Worm (Caenorhabditis elegans) whole organism, late embryonic: ENCODE measurements around the gene lpr-4.

Experiments
- C08G9.2 ChIP-seq: sonication (generic microtip); optimal IDR thresholded peaks from 2 replicates; lab custom pipeline; 2016; ENCODE audit warnings: mild to moderate bottlenecking, missing genetic modification characterization, moderate library complexity, missing compliant biosample characterization
- F13H6.1 ChIP-seq: sonication (generic microtip); optimal IDR thresholded peaks from 2 replicates; lab custom pipeline; 2016; ENCODE audit warnings: missing genetic modification characterization, missing compliant biosample characterization
- K02D7.2 ChIP-seq: sonication (generic microtip); optimal IDR thresholded peaks from 2 replicates; lab custom pipeline; 2017; ENCODE audit warnings: mild to moderate bottlenecking, missing genetic modification characterization, missing compliant biosample characterization
- K09A11.1 ChIP-seq: sonication (generic microtip); optimal IDR thresholded peaks from 2 replicates; lab custom pipeline; 2017; ENCODE audit warnings: antibody characterized with exemption, mild to moderate bottlenecking, missing genetic modification characterization, missing compliant biosample characterization; ENCODE audit not compliant: insufficient read depth
- Y22D7AL.16 ChIP-seq: sonication (generic microtip); optimal IDR thresholded peaks from 2 replicates; lab custom pipeline; 2016; ENCODE audit warnings: missing genetic modification characterization, missing compliant biosample characterization
- ahr-1 ChIP-seq: sonication (generic microtip); optimal IDR thresholded peaks from 2 replicates; lab custom pipeline; 2016; ENCODE audit warnings: missing genetic modification characterization, missing compliant biosample characterization
- ama-1 ChIP-seq: fragments of 150-350 bp; optimal IDR thresholded peaks from 2 replicates; lab custom pipeline; 2014
- ceh-14 ChIP-seq: sonication (generic microtip); optimal IDR thresholded peaks from 2 replicates; lab custom pipeline; 2016; ENCODE audit warnings: missing genotype, missing genetic modification characterization, missing compliant biosample characterization
- ceh-19 ChIP-seq: fragments of 200-800 bp; sonication (Bioruptor generic); optimal IDR thresholded peaks from 2 replicates; lab custom pipeline; 2018; ENCODE audit warnings: mild to moderate bottlenecking, missing genetic modification characterization, missing compliant biosample characterization
- ceh-22 ChIP-seq: sonication (generic microtip); optimal IDR thresholded peaks from 2 replicates; lab custom pipeline; 2017; ENCODE audit warnings: missing biosample characterization, missing genetic modification characterization
- ceh-24 ChIP-seq: sonication (generic microtip); optimal IDR thresholded peaks from 2 replicates; lab custom pipeline; 2016; ENCODE audit warnings: mild to moderate bottlenecking, missing genetic modification characterization, missing compliant biosample characterization
- ceh-30 ChIP-seq: fragments of 150-350 bp; optimal IDR thresholded peaks from 2 replicates; lab custom pipeline; 2014; ENCODE audit warnings: missing biosample characterization, missing genetic modification characterization
- ceh-31 ChIP-seq: sonication (generic microtip); optimal IDR thresholded peaks from 2 replicates; lab custom pipeline; 2016; ENCODE audit warnings: missing genetic modification characterization, missing compliant biosample characterization
- ceh-48 ChIP-seq: sonication (generic microtip); optimal IDR thresholded peaks from 2 replicates; lab custom pipeline; 2016; ENCODE audit warnings: missing genetic modification characterization, inconsistent platforms, missing compliant biosample characterization
- ceh-6 ChIP-seq: fragments of 200-800 bp; sonication (Bioruptor generic); optimal IDR thresholded peaks from 2 replicates; lab custom pipeline; 2018; ENCODE audit warnings: mild to moderate bottlenecking, missing genetic modification characterization, missing compliant biosample characterization
- dmd-4 ChIP-seq: sonication (generic microtip); optimal IDR thresholded peaks from 2 replicates; lab custom pipeline; 2016; ENCODE audit warnings: borderline replicate concordance, missing genetic modification characterization, missing compliant biosample characterization
- ets-4 ChIP-seq: sonication (generic microtip); optimal IDR thresholded peaks from 2 replicates; lab custom pipeline; 2016; ENCODE audit warnings: missing genetic modification characterization, missing compliant biosample characterization
- fax-1 ChIP-seq: sonication (generic microtip); optimal IDR thresholded peaks from 2 replicates; lab custom pipeline; 2016; ENCODE audit warnings: missing genotype, missing genetic modification characterization, missing compliant biosample characterization
- fkh-6 ChIP-seq: sonication (generic microtip); optimal IDR thresholded peaks from 2 replicates; lab custom pipeline; 2016; ENCODE audit warnings: missing genetic modification characterization, missing compliant biosample characterization
- hlh-15 ChIP-seq: sonication (generic microtip); optimal IDR thresholded peaks from 2 replicates; lab custom pipeline; 2016; ENCODE audit warnings: missing genetic modification characterization, missing compliant biosample characterization
- hlh-6 ChIP-seq: sonication (generic microtip); optimal IDR thresholded peaks from 2 replicates; lab custom pipeline; 2016; ENCODE audit warnings: missing genotype, missing genetic modification characterization, missing compliant biosample characterization
- hlh-8 ChIP-seq: sonication (generic microtip); optimal IDR thresholded peaks from 2 replicates; lab custom pipeline; 2016; ENCODE audit warnings: missing genotype, missing genetic modification characterization, missing compliant biosample characterization
- lin-11 ChIP-seq: fragments of 200-800 bp; sonication (Bioruptor generic); optimal IDR thresholded peaks from 2 replicates; lab custom pipeline; 2018; ENCODE audit warnings: mild to moderate bottlenecking, missing genetic modification characterization, missing compliant biosample characterization
- nfya-1 ChIP-seq: sonication (generic microtip); optimal IDR thresholded peaks from 2 replicates; lab custom pipeline; 2017; ENCODE audit warnings: missing genetic modification characterization, mild to moderate bottlenecking, missing compliant biosample characterization, antibody characterized with exemption, moderate library complexity
- nhr-11 ChIP-seq: fragments of 150-350 bp; optimal IDR thresholded peaks from 2 replicates; lab custom pipeline; 2014; ENCODE audit warnings: missing biosample characterization, missing genetic modification characterization
- nhr-232 ChIP-seq: sonication (generic microtip); optimal IDR thresholded peaks from 2 replicates; lab custom pipeline; 2016; ENCODE audit warnings: missing genetic modification characterization, missing compliant biosample characterization
- npax-4 ChIP-seq: sonication (generic microtip); optimal IDR thresholded peaks from 2 replicates; lab custom pipeline; 2016; ENCODE audit warnings: missing genetic modification characterization, missing compliant biosample characterization
- odd-2 ChIP-seq: sonication (generic microtip); optimal IDR thresholded peaks from 2 replicates; lab custom pipeline; 2017; ENCODE audit warnings: antibody characterized with exemption, mild to moderate bottlenecking, missing genetic modification characterization, missing compliant biosample characterization
- pax-1 ChIP-seq: fragments of 150-350 bp; optimal IDR thresholded peaks from 2 replicates; lab custom pipeline; 2014; ENCODE audit warnings: missing biosample characterization, missing genetic modification characterization
- pha-4 ChIP-seq: fragments of 150-350 bp; optimal IDR thresholded peaks from 2 replicates; lab custom pipeline; 2018; ENCODE audit warnings: missing biosample characterization, missing genetic modification reagents, missing genetic modification characterization
- pros-1 ChIP-seq: fragments of 150-350 bp; optimal IDR thresholded peaks from 2 replicates; lab custom pipeline; 2014; ENCODE audit warnings: missing biosample characterization, missing genetic modification reagents, missing genetic modification characterization
- rnt-1 ChIP-seq: sonication (generic microtip); optimal IDR thresholded peaks from 2 replicates; lab custom pipeline; 2016; ENCODE audit warnings: missing genetic modification characterization, missing compliant biosample characterization
- sdc-2 ChIP-seq: sonication (generic microtip); optimal IDR thresholded peaks from 2 replicates; lab custom pipeline; 2016; ENCODE audit warnings: missing genotype, missing genetic modification characterization, missing compliant biosample characterization
- syd-9 ChIP-seq: sonication (generic microtip); optimal IDR thresholded peaks from 2 replicates; lab custom pipeline; 2016; ENCODE audit warnings: mild to moderate bottlenecking, missing genetic modification characterization, moderate library complexity, missing compliant biosample characterization
- tbx-2 ChIP-seq: sonication (generic microtip); optimal IDR thresholded peaks from 2 replicates; lab custom pipeline; 2016; ENCODE audit warnings: missing genetic modification characterization, missing compliant biosample characterization
- ttx-3 ChIP-seq: sonication (generic microtip); optimal IDR thresholded peaks from 2 replicates; lab custom pipeline; 2016; ENCODE audit warnings: missing genetic modification reagents, missing genetic modification characterization, missing compliant biosample characterization
- unc-55 ChIP-seq: sonication (generic microtip); optimal IDR thresholded peaks from 2 replicates; lab custom pipeline; 2017; ENCODE audit warnings: missing biosample characterization, missing genetic modification reagents, missing genetic modification characterization
- ztf-16 ChIP-seq: sonication (generic microtip); optimal IDR thresholded peaks from 2 replicates; lab custom pipeline; 2017; ENCODE audit warnings: missing genetic modification characterization, missing compliant biosample characterization

lpr-4 gene

ce11 chrX:11050335-11050734, 14.6 kb upstream of the lpr-4 start:
- TF ChIP-seq hlh-6 (tag; lab: Kevin White, UChicago) (no peak), ama-1 (no peak), ceh-31 (tag; lab: Kevin White, UChicago) (no peak), nfya-1 (no peak), ceh-22 (tag; lab: Kevin White, UChicago) (no peak), rnt-1 (tag; lab: Kevin White, UChicago) (no peak), ztf-16 (tag; lab: Kevin White, UChicago) (no peak), hlh-8 (tag; lab: Kevin White, UChicago) (no peak), ceh-14 (tag; lab: Kevin White, UChicago) (no peak), lin-11 (tag; lab: Kevin White, UChicago) (no peak), F13H6.1 (tag; lab: Kevin White, UChicago) (no peak), npax-4 (no peak), fkh-6 (tag; lab: Kevin White, UChicago) (no peak)

ce11 chrX:11053615-11054014, 11.3 kb upstream of the lpr-4 start, which contains the start of gene C09F12.2:
Gene C09F12.2 (plus strand): TSS chrX:11053915.
- TF ChIP-seq ceh-19 (GFP tag; lab: Kevin White, UChicago) (no peak), hlh-8 (tag; lab: Kevin White, UChicago) (no peak), odd-2 (no peak), syd-9 (tag; lab: Kevin White, UChicago) (no peak), nhr-11 (tag; lab: Kevin White, UChicago) (no peak), nfya-1 (no peak), unc-55 (GFP tag; lab: Kevin White, UChicago) (no peak), sdc-2 (tag; lab: Kevin White, UChicago) (no peak), pros-1 (no peak), pha-4 (tag; lab: Kevin White, UChicago) (no peak), ceh-14 (tag; lab: Kevin White, UChicago) (no peak), K09A11.1 (tag; lab: Kevin White, UChicago) (no peak), Y22D7AL.16 (tag; lab: Kevin White, UChicago) (no peak), ceh-48 (tag; lab: Kevin White, UChicago) (no peak), ttx-3 (tag; lab: Kevin White, UChicago) (no peak), ceh-6 (GFP tag; lab: Kevin White, UChicago) (no peak)

ce11 chrX:11057028-11057427, 7.9 kb upstream of the lpr-4 start, which contains the start of gene lpr-3:
Gene lpr-3 (plus strand): TSS chrX:11057401.
- TF ChIP-seq unc-55 (GFP tag; lab: Kevin White, UChicago) (peak; percentile 63), ahr-1 (tag; lab: Kevin White, UChicago) (no peak), rnt-1 (tag; lab: Kevin White, UChicago) (peak; percentile 74), fax-1 (no peak), ceh-31 (tag; lab: Kevin White, UChicago) (peak; percentile 4), hlh-6 (tag; lab: Kevin White, UChicago) (no peak), pros-1 (peak; percentile 0), nfya-1 (peak; percentile 54)
- TF ChIP-seq, all 69 proteins: peak for 5

- TF ChIP-seq ama-1 (peak; percentile 19), dmd-4 (tag; lab: Kevin White, UChicago) (no peak), nhr-232 (tag; lab: Kevin White, UChicago) (no peak), ets-4 (no peak), odd-2 (no peak), ceh-31 (tag; lab: Kevin White, UChicago) (peak; percentile 2)
- TF ChIP-seq, all 69 proteins: peak for 2
Observed at ce11 chrX:11059744-11060143, 5.2 kb upstream of the lpr-4 start, which contains the start of gene lpr-6. Gene lpr-6 (plus strand): TSS chrX:11059994.

ce11 chrX:11060940-11061339, 4.0 kb upstream of the lpr-4 start:
- no peak for TF ChIP-seq pha-4 (tag; lab: Kevin White, UChicago)
- TF ChIP-seq hlh-15: no peak
- no peak for TF ChIP-seq tbx-2
- TF ChIP-seq ceh-30 (tag; lab: Kevin White, UChicago): no peak
- TF ChIP-seq K02D7.2: no peak
- no peak for TF ChIP-seq C08G9.2
- TF ChIP-seq ceh-24 (tag; lab: Kevin White, UChicago): no peak
- TF ChIP-seq ceh-14 (tag; lab: Kevin White, UChicago): no peak
- no peak for TF ChIP-seq pax-1 (tag; lab: Kevin White, UChicago)
